Fruit fly (Drosophila melanogaster): Measurements from ENCODE around the gene CG31050.

dm6 chr3R:28630092-28630491 is 20.2 kb downstream of the CG31050 start:
- TF ChIP-seq Hnf4 (GFP tag; optimal IDR thresholded peaks at IDR 0.05) (no peak), pan (optimal IDR thresholded peaks at IDR 0.05) (no peak), CG32264 (GFP tag; optimal IDR thresholded peaks at IDR 0.05) (no peak)
